Worm (Caenorhabditis elegans): ENCODE measurements around the gene Y39G8C.2.
A peak's percentile ranks its signal among the peaks of the same experiment; 100 is the strongest.

The Y39G8C.2 gene

ce11 chrII:14129191-14129590 is 31.8 kb upstream of the Y39G8C.2 start:
- TF ChIP-seq zfh-2 (GFP tag; conservative IDR thresholded peaks at IDR 0.05) (peak; percentile 73), lsy-27 (tag; optimal IDR thresholded peaks at IDR 0.05; ENCODE audit: borderline replicate concordance, insufficient read depth) (no peak), pbrm-1 (GFP tag; IDR thresholded peaks at IDR 0.05) (no peak), nfya-2 (GFP tag; IDR thresholded peaks at IDR 0.05) (no peak), F39B2.1 (GFP tag; IDR thresholded peaks at IDR 0.05) (no peak), F33H1.4 (GFP tag; IDR thresholded peaks at IDR 0.05) (no peak)

- TF ChIP-seq zfh-2 (GFP tag; conservative IDR thresholded peaks at IDR 0.05) (0 out of 2 replicates have a peak, but pooled peaks have one; percentile 27), ztf-26 (tag; optimal IDR thresholded peaks at IDR 0.05) (no peak), F55B11.4 (tag; optimal IDR thresholded peaks at IDR 0.05; ENCODE audit: borderline replicate concordance, insufficient read depth) (no peak)
Observed at ce11 chrII:14126841-14127240, 29.4 kb upstream of the Y39G8C.2 start, which contains the start of gene K09E4.3. Gene K09E4.3, minus strand, starts transcription at chrII:14126941.

- TF ChIP-seq C06A6.2 (GFP tag; conservative IDR thresholded peaks at IDR 0.05) (no peak), gei-17 (GFP tag; optimal IDR thresholded peaks at IDR 0.05) (no peak), attf-3 (GFP tag; conservative IDR thresholded peaks at IDR 0.05) (no peak), him-1 (tag; optimal IDR thresholded peaks at IDR 0.05) (no peak), nhr-179 (tag; optimal IDR thresholded peaks at IDR 0.05) (no peak), xnd-1 (tag; optimal IDR thresholded peaks at IDR 0.05) (no peak), dox-1 (GFP tag; IDR thresholded peaks at IDR 0.05) (no peak)
Observed at ce11 chrII:14122065-14122464, 24.6 kb upstream of the Y39G8C.2 start, which contains the start of gene K09E4.4. Gene K09E4.4, minus strand, starts transcription at chrII:14122165.

- no peak for TF ChIP-seq ceh-40 (GFP tag; IDR thresholded peaks at IDR 0.05)
- no peak for TF ChIP-seq snpc-4 (GFP tag; optimal IDR thresholded peaks at IDR 0.05)
- peak in 2 of 4 experiments; percentile 29 to 58 for TF ChIP-seq snpc-4 (tag; optimal IDR thresholded peaks at IDR 0.05)
Observed at ce11 chrII:14118391-14118790, 21.0 kb upstream of the Y39G8C.2 start.

ce11 chrII:14112842-14113241 is 15.4 kb upstream of the Y39G8C.2 start:
- TF ChIP-seq ceh-100 (GFP tag; IDR thresholded peaks at IDR 0.05) (no peak), ztf-26 (tag; optimal IDR thresholded peaks at IDR 0.05) (no peak), lin-54 (GFP tag; optimal IDR thresholded peaks at IDR 0.05) (no peak), hmg-1.2 (GFP tag; IDR thresholded peaks at IDR 0.05) (no peak), ama-1 (optimal IDR thresholded peaks at IDR 0.05) (no peak), ama-1 (GFP tag; optimal IDR thresholded peaks at IDR 0.05) (no peak), ztf-18 (tag; optimal IDR thresholded peaks at IDR 0.05) (no peak), cebp-1 (GFP tag; IDR thresholded peaks at IDR 0.05) (no peak), cebp-1 (tag; optimal IDR thresholded peaks at IDR 0.05) (no peak)

ce11 chrII:14109184-14109664 is 11.8 kb upstream of the Y39G8C.2 start, which contains the start of gene cpg-7:
Gene cpg-7, minus strand, starts transcription at chrII:14109234.
- no peak for TF ChIP-seq ama-1 (optimal IDR thresholded peaks at IDR 0.05)
- no peak for TF ChIP-seq ama-1 (GFP tag; optimal IDR thresholded peaks at IDR 0.05)
- no peak for TF ChIP-seq lin-26 (GFP tag; IDR thresholded peaks at IDR 0.05)
- TF ChIP-seq Y67H2A.10 (GFP tag; conservative IDR thresholded peaks at IDR 0.05) = no peak
- no peak for TF ChIP-seq K12H6.12 (tag; optimal IDR thresholded peaks at IDR 0.05)
- no peak for TF ChIP-seq sptf-2 (GFP tag; optimal IDR thresholded peaks at IDR 0.05)
- no peak for TF ChIP-seq nhr-80 (tag; optimal IDR thresholded peaks at IDR 0.05)
- no peak for TF ChIP-seq egl-18 (GFP tag; IDR thresholded peaks at IDR 0.05)
- TF ChIP-seq egl-44 (GFP tag; IDR thresholded peaks at IDR 0.05) = no peak
